Worm (Caenorhabditis elegans) whole organism, young adult: ENCODE data around the gene rpb-2.

Experiments used
- B0261.1 ChIP-seq: sonication (generic microtip); optimal IDR thresholded peaks from 2 replicates; lab custom pipeline; 2016; ENCODE audit warnings: mild to moderate bottlenecking, missing genetic modification characterization, moderate library complexity, missing compliant biosample characterization
- B0336.3 ChIP-seq: fragments of 200-800 bp; sonication (Bioruptor generic); IDR thresholded peaks from 2 replicates; pipeline ENCODE4 v1.3.6; 2022; ENCODE audit warnings: missing genetic modification characterization, missing compliant biosample characterization
- C06A6.2 ChIP-seq: fragments of 200-800 bp; sonication (Bioruptor generic); conservative IDR thresholded peaks from 2 replicates; pipeline ENCODE4 v1.3.6; 2022; ENCODE audit warnings: missing genetic modification characterization, missing compliant biosample characterization
- F33H1.4 ChIP-seq: fragments of 200-800 bp; sonication (Bioruptor generic); IDR thresholded peaks from 2 replicates; pipeline ENCODE4 v1.3.6; 2022; ENCODE audit warnings: missing genetic modification reagents, missing genetic modification characterization, missing compliant biosample characterization
- K11D2.4 ChIP-seq: fragments of 200-800 bp; sonication (Bioruptor generic); IDR thresholded peaks from 2 replicates; pipeline ENCODE4 v1.3.6; 2022; ENCODE audit warnings: missing genetic modification reagents, missing genetic modification characterization, missing compliant biosample characterization
- T07F8.4 ChIP-seq: sonication (generic microtip); optimal IDR thresholded peaks from 2 replicates; lab custom pipeline; 2016; ENCODE audit warnings: mild to moderate bottlenecking, missing genetic modification characterization, moderate library complexity, missing compliant biosample characterization
- Y53G8AR.9 ChIP-seq: fragments of 200-800 bp; sonication (Bioruptor generic); conservative IDR thresholded peaks from 2 replicates; pipeline ENCODE4 v1.3.6; 2022; ENCODE audit warnings: missing genetic modification reagents, missing genetic modification characterization, missing compliant biosample characterization
- Y79H2A.3 ChIP-seq: fragments of 200-800 bp; sonication (Bioruptor generic); conservative IDR thresholded peaks from 2 replicates; pipeline ENCODE4 v1.3.6; 2022; ENCODE audit warnings: missing genetic modification reagents, missing genetic modification characterization, missing compliant biosample characterization
- Y95B8A.8 ChIP-seq: fragments of 200-800 bp; sonication (Bioruptor generic); IDR thresholded peaks from 2 replicates; pipeline ENCODE4 v1.3.6; 2022; ENCODE audit warnings: missing genetic modification reagents, missing genetic modification characterization, missing compliant biosample characterization
- ama-1 ChIP-seq, 3 experiments: fragments of 150-350 bp in 1 of 3; sonication (generic microtip) in 2 of 3; optimal IDR thresholded peaks; 2 replicates each; lab custom pipeline; 2014 to 2018; ENCODE audit warnings: missing biosample characterization in 2 of 3, missing genetic modification characterization in 2 of 3, missing genetic modification reagents in 2 of 3
- cebp-1 ChIP-seq, 2 experiments: fragments of 200-800 bp in 1 of 2; sonication (Bioruptor generic) in 1 of 2; sonication (generic microtip) in 1 of 2; IDR thresholded peaks in 1 of 2; optimal IDR thresholded peaks in 1 of 2; 2 replicates each; pipeline versions ENCODE4 v1.3.6 to Lab custom; 2017 to 2022; ENCODE audit warnings: missing compliant biosample characterization in 2 of 2, missing genetic modification characterization in 2 of 2, mild to moderate bottlenecking in 1 of 2, missing genetic modification reagents in 1 of 2, moderate library complexity in 1 of 2
- cebp-2 ChIP-seq: fragments of 200-800 bp; sonication (Bioruptor generic); IDR thresholded peaks from 2 replicates; pipeline ENCODE4 v1.3.6; 2022; ENCODE audit warnings: missing genetic modification characterization, missing compliant biosample characterization
- ceh-58 ChIP-seq: fragments of 200-800 bp; sonication (Bioruptor generic); IDR thresholded peaks from 2 replicates; pipeline ENCODE4 v1.3.6; 2022; ENCODE audit warnings: missing genetic modification characterization, missing compliant biosample characterization
- ceh-91 ChIP-seq: fragments of 200-800 bp; sonication (Bioruptor generic); IDR thresholded peaks from 2 replicates; pipeline ENCODE4 v1.3.6; 2022; ENCODE audit warnings: missing genetic modification reagents, missing genetic modification characterization, missing compliant biosample characterization
- chd-7 ChIP-seq: sonication (generic microtip); optimal IDR thresholded peaks from 2 replicates; lab custom pipeline; 2016; ENCODE audit warnings: mild to moderate bottlenecking, missing genetic modification characterization, moderate library complexity, missing compliant biosample characterization
- dox-1 ChIP-seq: fragments of 200-800 bp; sonication (Bioruptor generic); IDR thresholded peaks from 2 replicates; pipeline ENCODE4 v1.3.6; 2022; ENCODE audit warnings: missing genetic modification reagents, missing genetic modification characterization, missing compliant biosample characterization
- ets-4 ChIP-seq: fragments of 200-800 bp; sonication (Bioruptor generic); optimal IDR thresholded peaks from 2 replicates; lab custom pipeline; 2018; ENCODE audit warnings: mild to moderate bottlenecking, missing genetic modification characterization, missing compliant biosample characterization
- fkh-3 ChIP-seq: sonication (generic microtip); optimal IDR thresholded peaks from 2 replicates; lab custom pipeline; 2016; ENCODE audit warnings: mild to moderate bottlenecking, missing genetic modification characterization, missing compliant biosample characterization
- hlh-12 ChIP-seq: sonication (generic microtip); optimal IDR thresholded peaks from 2 replicates; lab custom pipeline; 2016; ENCODE audit warnings: missing genetic modification characterization, missing compliant biosample characterization
- hmg-1.2 ChIP-seq: fragments of 200-800 bp; sonication (Bioruptor generic); IDR thresholded peaks from 2 replicates; pipeline ENCODE4 v1.3.6; 2022; ENCODE audit warnings: missing genetic modification reagents, missing genetic modification characterization, missing compliant biosample characterization
- hrde-1 ChIP-seq: sonication (generic microtip); optimal IDR thresholded peaks from 2 replicates; lab custom pipeline; 2016; ENCODE audit warnings: missing genetic modification characterization, mild to moderate bottlenecking, missing compliant biosample characterization, moderate library complexity, missing genotype, missing genetic modification reagents, borderline replicate concordance
- let-526 ChIP-seq: fragments of 200-800 bp; sonication (Bioruptor generic); IDR thresholded peaks from 2 replicates; pipeline ENCODE4 v1.3.6; 2022; ENCODE audit warnings: missing genetic modification reagents, missing genetic modification characterization, missing compliant biosample characterization
- lin-54 ChIP-seq: fragments of 200-800 bp; sonication (Bioruptor generic); optimal IDR thresholded peaks from 2 replicates; lab custom pipeline; 2018; ENCODE audit warnings: mild to moderate bottlenecking, missing genetic modification characterization, missing compliant biosample characterization
- lsl-1 ChIP-seq: fragments of 200-800 bp; sonication (Bioruptor generic); optimal IDR thresholded peaks from 2 replicates; lab custom pipeline; 2018; ENCODE audit warnings: mild to moderate bottlenecking, missing genetic modification characterization, moderate library complexity, missing compliant biosample characterization
- madf-10 ChIP-seq: sonication (generic microtip); optimal IDR thresholded peaks from 2 replicates; lab custom pipeline; 2016; ENCODE audit warnings: mild to moderate bottlenecking, missing genetic modification characterization, missing compliant biosample characterization
- madf-6 ChIP-seq: fragments of 200-800 bp; sonication (Bioruptor generic); IDR thresholded peaks from 2 replicates; pipeline ENCODE4 v1.3.6; 2022; ENCODE audit warnings: missing genetic modification reagents, missing genetic modification characterization, missing compliant biosample characterization
- madf-8 ChIP-seq: fragments of 200-800 bp; sonication (Bioruptor generic); conservative IDR thresholded peaks from 2 replicates; pipeline ENCODE4 v1.3.6; 2022; ENCODE audit warnings: missing genetic modification reagents, missing genetic modification characterization, missing compliant biosample characterization
- mcd-1 ChIP-seq: fragments of 200-800 bp; sonication (Bioruptor generic); IDR thresholded peaks from 2 replicates; pipeline ENCODE4 v1.3.6; 2022; ENCODE audit warnings: missing genetic modification reagents, missing genetic modification characterization, missing compliant biosample characterization
- mel-28 ChIP-seq: sonication (generic microtip); optimal IDR thresholded peaks from 2 replicates; lab custom pipeline; 2016; ENCODE audit warnings: borderline replicate concordance, mild to moderate bottlenecking, missing genetic modification characterization, missing compliant biosample characterization
- mes-4 ChIP-seq: sonication (generic microtip); optimal IDR thresholded peaks from 2 replicates; lab custom pipeline; 2016; ENCODE audit warnings: missing genotype, missing genetic modification characterization, missing compliant biosample characterization
- nfya-2 ChIP-seq: fragments of 200-800 bp; sonication (Bioruptor generic); IDR thresholded peaks from 2 replicates; pipeline ENCODE4 v1.3.6; 2022; ENCODE audit warnings: missing genetic modification reagents, missing genetic modification characterization, missing compliant biosample characterization
- pbrm-1 ChIP-seq: fragments of 200-800 bp; sonication (Bioruptor generic); IDR thresholded peaks from 2 replicates; pipeline ENCODE4 v1.3.6; 2022; ENCODE audit warnings: missing genetic modification reagents, missing genetic modification characterization, missing compliant biosample characterization
- pha-4 ChIP-seq: fragments of 150-350 bp; sonication (generic microtip); optimal IDR thresholded peaks from 2 replicates; lab custom pipeline; 2014; ENCODE audit warnings: missing biosample characterization, missing genetic modification reagents, missing genetic modification characterization
- rcor-1 ChIP-seq: fragments of 200-800 bp; sonication (Bioruptor generic); IDR thresholded peaks from 2 replicates; pipeline ENCODE4 v1.3.6; 2022; ENCODE audit warnings: missing genetic modification reagents, missing genetic modification characterization, missing compliant biosample characterization
- repo-1 ChIP-seq: sonication (generic microtip); optimal IDR thresholded peaks from 2 replicates; lab custom pipeline; 2017; ENCODE audit warnings: mild to moderate bottlenecking, missing genetic modification characterization, missing compliant biosample characterization
- snpc-3.4 ChIP-seq: sonication (generic microtip); optimal IDR thresholded peaks from 2 replicates; lab custom pipeline; 2017; ENCODE audit warnings: missing genetic modification characterization, mild to moderate bottlenecking, missing compliant biosample characterization, antibody characterized with exemption, moderate library complexity, missing genotype, missing genetic modification reagents
- tbp1 ChIP-seq: fragments of 200-800 bp; sonication (Bioruptor generic); optimal IDR thresholded peaks from 2 replicates; lab custom pipeline; 2018; ENCODE audit warnings: mild to moderate bottlenecking, missing genetic modification characterization, missing compliant biosample characterization
- tbx-9 ChIP-seq: sonication (generic microtip); optimal IDR thresholded peaks from 2 replicates; lab custom pipeline; 2016; ENCODE audit warnings: borderline replicate concordance, missing genetic modification characterization, inconsistent platforms, missing compliant biosample characterization
- xnd-1 ChIP-seq: sonication (generic microtip); optimal IDR thresholded peaks from 2 replicates; lab custom pipeline; 2016; ENCODE audit warnings: missing genotype, missing genetic modification reagents, missing genetic modification characterization, missing compliant biosample characterization
- ztf-18 ChIP-seq: sonication (generic microtip); optimal IDR thresholded peaks from 2 replicates; lab custom pipeline; 2016; ENCODE audit warnings: missing genotype, mild to moderate bottlenecking, missing genetic modification characterization, missing compliant biosample characterization
- ztf-3 ChIP-seq: fragments of 200-800 bp; sonication (Bioruptor generic); optimal IDR thresholded peaks from 2 replicates; lab custom pipeline; 2018; ENCODE audit warnings: mild to moderate bottlenecking, missing genetic modification characterization, missing compliant biosample characterization
- ztf-6 ChIP-seq: fragments of 200-800 bp; sonication (Bioruptor generic); IDR thresholded peaks from 2 replicates; pipeline ENCODE4 v1.3.6; 2022; ENCODE audit warnings: missing genetic modification reagents, missing genetic modification characterization, missing compliant biosample characterization

The rpb-2 gene

DNA sequence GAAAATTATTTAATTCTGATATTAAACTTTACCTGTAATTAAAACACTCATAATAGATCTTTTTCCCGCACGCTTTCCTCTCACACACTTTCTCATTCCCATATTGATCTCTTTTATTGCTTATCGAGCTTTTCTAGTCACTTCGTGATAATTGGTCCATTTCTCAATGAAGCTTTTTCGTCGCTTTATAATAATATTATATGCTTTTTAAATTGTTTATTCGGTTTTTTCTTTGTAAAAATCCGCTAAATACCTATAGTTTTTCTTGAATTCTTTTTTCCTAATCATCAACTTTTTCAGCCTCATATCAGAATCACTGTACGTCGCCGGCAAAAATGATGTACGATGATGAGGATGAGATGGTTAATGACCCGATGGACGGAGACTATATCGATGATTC is at the start of gene rpb-2:
Gene rpb-2 (plus strand): TSS at position 301 of the 400 bp plus-strand sequence.
- TF ChIP-seq Y53G8AR.9 (0 out of 2 replicates have a peak, but pooled peaks have one; percentile 17), Y95B8A.8 (no peak)

DNA sequence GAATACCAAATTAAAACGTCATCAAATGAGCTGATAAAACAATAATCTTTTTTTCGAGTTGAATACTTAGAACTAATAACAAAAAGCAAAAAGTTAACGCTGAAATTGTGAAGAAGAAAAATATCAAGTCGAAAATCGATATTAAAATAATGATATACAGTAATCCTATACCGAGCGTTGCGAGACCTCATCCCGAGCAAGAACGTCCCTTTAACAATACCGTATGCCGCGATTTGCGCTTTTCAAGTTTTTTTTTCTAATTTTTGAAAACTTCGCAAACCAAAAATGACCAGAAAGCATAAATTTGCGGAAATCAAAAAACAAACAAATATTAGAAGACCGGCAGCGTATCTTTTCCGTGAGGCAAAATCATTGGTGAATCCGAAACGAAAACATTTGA is 48.4 kb upstream of the rpb-2 start, which contains the start of gene F26F4.5:
Gene F26F4.5 (minus strand): TSS at position 256 of the 400 bp plus-strand sequence.
- TF ChIP-seq lsl-1 (GFP tag; lab: Kevin White, UChicago): peak; percentile 95
- TF ChIP-seq hrde-1 (tag; lab: Kevin White, UChicago): no peak
- TF ChIP-seq ceh-58: no peak
- no peak for TF ChIP-seq ets-4 (GFP tag; lab: Kevin White, UChicago)
- TF ChIP-seq ztf-18: peak; percentile 21
- peak; percentile 66; the same call in 1 of the 2 replicates for TF ChIP-seq ceh-91 (GFP tag; lab: Robert Waterston, UW)
- peak; percentile 26; the same call in 1 of the 2 replicates for TF ChIP-seq mcd-1 (GFP tag; lab: Robert Waterston, UW)
- TF ChIP-seq madf-8 (GFP tag; lab: Robert Waterston, UW): peak; percentile 72
- 0 out of 2 replicates have a peak, but pooled peaks have one; percentile 14 for TF ChIP-seq hmg-1.2 (GFP tag; lab: Robert Waterston, UW)
- TF ChIP-seq madf-6: peak; percentile 90
- TF ChIP-seq repo-1 (tag; lab: Kevin White, UChicago): no peak
- TF ChIP-seq lin-54 (GFP tag; lab: Kevin White, UChicago): peak; percentile 12
- no peak for TF ChIP-seq tbx-9 (tag; lab: Kevin White, UChicago)
- no peak for TF ChIP-seq K11D2.4
- 0 out of 2 replicates have a peak, but pooled peaks have one; percentile 8 for TF ChIP-seq dox-1 (GFP tag; lab: Robert Waterston, UW)
- no peak for TF ChIP-seq tbp1
- TF ChIP-seq B0261.1 (tag; lab: Kevin White, UChicago): no peak
- peak; percentile 84 for TF ChIP-seq xnd-1 (tag; lab: Kevin White, UChicago)
- peak; percentile 90 for TF ChIP-seq F33H1.4 (GFP tag; lab: Robert Waterston, UW)

DNA sequence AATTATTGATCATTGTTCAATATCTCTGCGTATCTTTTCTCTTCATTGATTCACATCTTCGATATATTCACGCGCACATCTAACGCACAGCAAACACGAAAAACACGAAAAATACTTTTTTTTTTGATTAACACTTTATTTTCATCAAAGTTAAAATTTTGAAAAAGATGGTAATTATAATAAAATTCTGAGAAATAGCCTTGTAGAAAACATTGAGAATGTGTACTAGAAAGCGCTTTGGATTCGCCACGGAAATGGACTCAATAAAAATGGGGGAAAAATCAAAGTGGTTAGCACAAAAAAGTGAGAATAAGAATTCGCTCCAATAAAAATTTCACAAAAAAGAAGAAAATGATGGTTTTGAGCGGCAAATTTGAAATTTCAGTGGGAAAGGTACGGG is 45.8 kb upstream of the rpb-2 start, which contains the start of gene F26F4.6:
Gene F26F4.6 (minus strand): TSS at position 101 of the 400 bp plus-strand sequence.
- TF ChIP-seq T07F8.4 (tag; lab: Kevin White, UChicago): no peak
- no peak for TF ChIP-seq ama-1 (optimal IDR thresholded peaks at IDR 0.05; lab: Kevin White, UChicago)
- no peak for TF ChIP-seq ama-1 (GFP tag; optimal IDR thresholded peaks at IDR 0.05; lab: Kevin White, UChicago)
- TF ChIP-seq cebp-1 (GFP tag; IDR thresholded peaks at IDR 0.05; lab: Robert Waterston, UW): no peak
- no peak for TF ChIP-seq cebp-1 (tag; optimal IDR thresholded peaks at IDR 0.05; lab: Kevin White, UChicago)
- TF ChIP-seq let-526 (GFP tag; lab: Robert Waterston, UW): no peak
- no peak for TF ChIP-seq B0261.1 (tag; lab: Kevin White, UChicago)
- TF ChIP-seq mes-4 (tag; lab: Kevin White, UChicago): no peak
- TF ChIP-seq ztf-6: no peak
- TF ChIP-seq pha-4 (tag; lab: Kevin White, UChicago): no peak
- TF ChIP-seq tbp1: no peak
- TF ChIP-seq C06A6.2: no peak
- TF ChIP-seq hrde-1 (tag; lab: Kevin White, UChicago): no peak
- no peak for TF ChIP-seq snpc-3.4
- TF ChIP-seq nfya-2 (GFP tag; lab: Robert Waterston, UW): no peak
- TF ChIP-seq cebp-2: no peak

DNA sequence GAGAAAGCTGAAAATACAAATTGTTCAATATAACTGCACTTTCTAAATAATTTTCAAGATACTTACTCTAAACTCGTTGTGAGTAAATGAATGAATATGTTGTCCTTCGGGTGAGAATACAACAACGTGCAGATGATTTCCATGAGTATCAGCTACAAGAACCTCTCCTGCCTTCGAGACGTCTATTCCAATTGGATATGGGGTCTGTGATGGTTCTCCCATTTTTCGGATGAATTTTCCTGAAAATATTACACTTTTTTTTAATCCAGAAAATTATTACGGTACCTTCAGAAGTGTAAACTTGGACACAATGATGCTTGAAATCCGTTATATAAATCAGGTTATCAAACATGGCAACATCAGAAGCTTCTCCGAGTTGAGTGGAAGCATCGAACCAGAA is 44.1 kb upstream of the rpb-2 start:
- TF ChIP-seq chd-7 (tag; lab: Kevin White, UChicago): no peak
- TF ChIP-seq ets-4 (GFP tag; lab: Kevin White, UChicago): no peak
- no peak for TF ChIP-seq xnd-1 (tag; lab: Kevin White, UChicago)
- no peak for TF ChIP-seq hlh-12 (tag; lab: Kevin White, UChicago)
- no peak for TF ChIP-seq pbrm-1 (GFP tag; lab: Robert Waterston, UW)
- no peak for TF ChIP-seq ztf-3 (GFP tag; lab: Kevin White, UChicago)
- no peak for TF ChIP-seq fkh-3 (tag; lab: Kevin White, UChicago)
- no peak for TF ChIP-seq T07F8.4 (tag; lab: Kevin White, UChicago)
- TF ChIP-seq mel-28 (tag; lab: Kevin White, UChicago): no peak
- TF ChIP-seq rcor-1: no peak
- TF ChIP-seq mcd-1 (GFP tag; lab: Robert Waterston, UW): no peak
- TF ChIP-seq Y79H2A.3 (GFP tag; lab: Robert Waterston, UW): no peak
- no peak for TF ChIP-seq B0336.3 (GFP tag; lab: Robert Waterston, UW)
- no peak for TF ChIP-seq madf-10 (tag; lab: Kevin White, UChicago)
- TF ChIP-seq madf-6: no peak
- no peak for TF ChIP-seq cebp-1 (GFP tag; IDR thresholded peaks at IDR 0.05; lab: Robert Waterston, UW)
- no peak for TF ChIP-seq cebp-1 (tag; optimal IDR thresholded peaks at IDR 0.05; lab: Kevin White, UChicago)
